Worm (Caenorhabditis elegans): Measurements from ENCODE around the gene his-35.

Gene his-35

DNA sequence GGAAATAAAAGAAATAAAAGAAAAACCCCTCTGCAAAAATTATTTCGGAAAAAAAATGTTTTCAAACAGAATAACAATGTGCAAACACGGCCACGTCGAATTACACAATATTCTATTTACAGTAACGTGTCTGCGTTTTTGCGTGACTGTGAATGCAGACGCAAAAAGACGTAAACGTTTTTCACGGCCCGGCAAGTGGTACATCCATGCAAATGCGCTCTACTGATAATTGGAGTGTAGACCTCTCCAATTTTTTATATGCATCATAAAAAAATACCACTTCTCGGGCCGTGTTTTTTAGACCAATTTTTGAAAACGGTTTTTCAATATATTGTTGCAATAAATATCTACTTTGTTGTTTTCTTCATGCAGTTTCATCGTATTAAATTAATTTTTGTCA is 4.4 kb upstream of the his-35 start, which contains the start of gene nstp-10 (continued):
- TF ChIP-seq R02D3.7 (tag; optimal IDR thresholded peaks at IDR 0.05): no peak
- TF ChIP-seq unc-62 (GFP tag; optimal IDR thresholded peaks at IDR 0.05 in 1 of 2): no peak
- no peak for TF ChIP-seq unc-62 (tag; optimal IDR thresholded peaks at IDR 0.05)
- TF ChIP-seq dmd-8 (GFP tag; IDR thresholded peaks at IDR 0.05): no peak
- no peak for TF ChIP-seq ctbp-1 (GFP tag; IDR thresholded peaks at IDR 0.05)
- no peak for TF ChIP-seq aly-2 (tag; optimal IDR thresholded peaks at IDR 0.05)
- peak; percentile 83 for TF ChIP-seq Y48G9A.11 (GFP tag; IDR thresholded peaks at IDR 0.05)
- TF ChIP-seq jun-1 (tag; optimal IDR thresholded peaks at IDR 0.05): no peak
- no peak for TF ChIP-seq F10B5.3 (tag; optimal IDR thresholded peaks at IDR 0.05)
- peak in 1 of 2 experiments; percentile 84 for TF ChIP-seq lsy-2 (tag; optimal IDR thresholded peaks at IDR 0.05)
- TF ChIP-seq saeg-2 (GFP tag; IDR thresholded peaks at IDR 0.05): no peak
- no peak for TF ChIP-seq lin-1 (GFP tag; IDR thresholded peaks at IDR 0.05)
- 0 out of 2 replicates have a peak, but pooled peaks have one; percentile 9 for TF ChIP-seq lim-7 (GFP tag; IDR thresholded peaks at IDR 0.05)
- no peak for TF ChIP-seq ceh-28 (tag; optimal IDR thresholded peaks at IDR 0.05)
- no peak for TF ChIP-seq hlh-30 (tag; optimal IDR thresholded peaks at IDR 0.05; ENCODE audit: insufficient read depth)
- peak; percentile 15 for TF ChIP-seq duxl-1 (tag; optimal IDR thresholded peaks at IDR 0.05; ENCODE audit: poor library complexity)
- TF ChIP-seq spr-3 (GFP tag; optimal IDR thresholded peaks at IDR 0.05): no peak
- TF ChIP-seq hmg-1.1 (GFP tag; IDR thresholded peaks at IDR 0.05): no peak
- no peak for TF ChIP-seq pqm-1 (tag; optimal IDR thresholded peaks at IDR 0.05)
- TF ChIP-seq ceh-20 (GFP tag; IDR thresholded peaks at IDR 0.05): no peak
- no peak for TF ChIP-seq tag-97 (GFP tag; IDR thresholded peaks at IDR 0.05)
- no peak for TF ChIP-seq ztf-11 (tag; optimal IDR thresholded peaks at IDR 0.05)
- TF ChIP-seq ceh-62 (tag; optimal IDR thresholded peaks at IDR 0.05): no peak
- TF ChIP-seq mes-2 (tag; optimal IDR thresholded peaks at IDR 0.05; ENCODE audit: poor library complexity, severe bottlenecking): peak; percentile 78
- TF ChIP-seq dpl-1 (GFP tag; optimal IDR thresholded peaks at IDR 0.05): peak; percentile 42
- TF ChIP-seq skn-1 (tag; optimal IDR thresholded peaks at IDR 0.05): no peak
- peak; percentile 94 for TF ChIP-seq F49E8.2 (tag; optimal IDR thresholded peaks at IDR 0.05; ENCODE audit: borderline replicate concordance)
- TF ChIP-seq nhr-42 (GFP tag; IDR thresholded peaks at IDR 0.05): no peak
- TF ChIP-seq fos-1 (tag; optimal IDR thresholded peaks at IDR 0.05): no peak
- peak; percentile 91 for TF ChIP-seq ceh-44 (GFP tag; IDR thresholded peaks at IDR 0.05)
- peak; percentile 20 for TF ChIP-seq lin-15B (tag; optimal IDR thresholded peaks at IDR 0.05)
- no peak for TF ChIP-seq nhr-237 (tag; optimal IDR thresholded peaks at IDR 0.05)
- no peak for TF ChIP-seq madf-9 (GFP tag; conservative IDR thresholded peaks at IDR 0.05)
- no peak for TF ChIP-seq pha-4 (GFP tag; IDR thresholded peaks at IDR 0.05)
- peak; percentile 8 for TF ChIP-seq pha-4 (tag; optimal IDR thresholded peaks at IDR 0.05)
- TF ChIP-seq tra-1 (GFP tag; IDR thresholded peaks at IDR 0.05): peak; percentile 55; the same call in 1 of the 2 replicates
- no peak for TF ChIP-seq zfp-3 (GFP tag; conservative IDR thresholded peaks at IDR 0.05)
- TF ChIP-seq zip-2 (tag; optimal IDR thresholded peaks at IDR 0.05): no peak
- TF ChIP-seq T26A8.4 (GFP tag; IDR thresholded peaks at IDR 0.05): no peak
- peak; percentile 94 for TF ChIP-seq aha-1 (tag)
- TF ChIP-seq hif-1 (tag; optimal IDR thresholded peaks at IDR 0.05): no peak
- TF ChIP-seq F26F4.8 (GFP tag; conservative IDR thresholded peaks at IDR 0.05): no peak
- no peak for TF ChIP-seq egl-27 (tag; optimal IDR thresholded peaks at IDR 0.05)
- peak; percentile 93 for TF ChIP-seq unc-130 (GFP tag; optimal IDR thresholded peaks at IDR 0.05)
- TF ChIP-seq vab-7 (GFP tag; IDR thresholded peaks at IDR 0.05): 0 out of 2 replicates have a peak, but pooled peaks have one; percentile 10
- no peak for TF ChIP-seq nhr-10 (tag; optimal IDR thresholded peaks at IDR 0.05)
- no peak for TF ChIP-seq egl-43 (GFP tag; IDR thresholded peaks at IDR 0.05)
- TF ChIP-seq Y75B8A.6 (GFP tag; IDR thresholded peaks at IDR 0.05): no peak
- no peak for TF ChIP-seq ama-1 (optimal IDR thresholded peaks at IDR 0.05)
- no peak for TF ChIP-seq daf-16 (GFP tag; optimal IDR thresholded peaks at IDR 0.05)
- TF ChIP-seq daf-16 (tag; optimal IDR thresholded peaks at IDR 0.05): peak; percentile 7
- no peak for TF ChIP-seq zfp-2 (tag; optimal IDR thresholded peaks at IDR 0.05)
- no peak for TF ChIP-seq sdz-12 (GFP tag; optimal IDR thresholded peaks at IDR 0.05)

Measured in whole organism, L4 larva.